Fruit fly (Drosophila melanogaster) whole organism, wandering third instar larva: ENCODE data around the gene CG43678.

Experiments
- Abd-B ChIP-seq: fragments of >200 bp; optimal IDR thresholded peaks from 2 replicates; lab custom pipeline; 2017; ENCODE audit warnings: missing biosample characterization, missing genetic modification characterization
- CG32264 ChIP-seq: fragments of 200-800 bp; sonication (Bioruptor generic); optimal IDR thresholded peaks from 2 replicates; lab custom pipeline; 2016; ENCODE audit warnings: missing biosample characterization, missing genetic modification characterization
- CG9705 ChIP-seq: fragments of 200-800 bp; sonication (Bioruptor generic); optimal IDR thresholded peaks from 2 replicates; lab custom pipeline; 2018; ENCODE audit warnings: missing biosample characterization, mild to moderate bottlenecking, missing genetic modification characterization
- CrebA ChIP-seq: fragments of 200-800 bp; sonication (Bioruptor generic); optimal IDR thresholded peaks from 2 replicates; lab custom pipeline; 2016; ENCODE audit warnings: missing biosample characterization, mild to moderate bottlenecking, missing genetic modification characterization, borderline replicate concordance
- Dfd ChIP-seq: fragments of >200 bp; optimal IDR thresholded peaks from 2 replicates; lab custom pipeline; 2017; ENCODE audit warnings: missing biosample characterization, missing genetic modification characterization
- Dif ChIP-seq: fragments of 200-275, 200-300 bp; sonication (Bioruptor generic); optimal IDR thresholded peaks from 2 replicates; lab custom pipeline; 2018; ENCODE audit warnings: missing biosample characterization, missing genetic modification characterization; ENCODE audit not compliant: partially characterized antibody
- GATAd ChIP-seq: sonication (Bioruptor generic); optimal IDR thresholded peaks from 2 replicates; lab custom pipeline; 2016; ENCODE audit warnings: missing biosample characterization, missing genetic modification characterization
- HLH106 ChIP-seq: fragments of 200-800 bp; optimal IDR thresholded peaks from 3 replicates; lab custom pipeline; 2019; ENCODE audit warnings: missing biosample characterization, mild to moderate bottlenecking, missing genetic modification characterization, moderate library complexity
- Hnf4 ChIP-seq: fragments of 200-800 bp; sonication (Bioruptor generic); optimal IDR thresholded peaks from 2 replicates; lab custom pipeline; 2016; ENCODE audit warnings: missing biosample characterization, mild to moderate bottlenecking, missing genetic modification characterization
- Hr78 ChIP-seq: fragments of >200 bp; optimal IDR thresholded peaks from 2 replicates; lab custom pipeline; 2017; ENCODE audit warnings: missing biosample characterization, missing genetic modification characterization
- Hr83 ChIP-seq: fragments of 200-300 bp; sonication (Bioruptor generic); optimal IDR thresholded peaks from 2 replicates; lab custom pipeline; 2016; ENCODE audit warnings: missing biosample characterization, mild to moderate bottlenecking, missing genetic modification characterization, moderate library complexity; ENCODE audit not compliant: poor library complexity, severe bottlenecking
- Jra ChIP-seq: sonication (Bioruptor generic); optimal IDR thresholded peaks from 2 replicates; lab custom pipeline; 2016; ENCODE audit warnings: missing biosample characterization, missing genetic modification characterization
- Mio ChIP-seq: sonication (Bioruptor generic); optimal IDR thresholded peaks from 2 replicates; lab custom pipeline; 2016; ENCODE audit warnings: missing biosample characterization, missing genetic modification characterization
- Myc ChIP-seq: fragments of >200 bp; optimal IDR thresholded peaks from 2 replicates; lab custom pipeline; 2017
- N ChIP-seq: fragments of >200 bp; optimal IDR thresholded peaks from 2 replicates; lab custom pipeline; 2018; ENCODE audit warnings: missing biosample characterization, missing external identifiers, missing genetic modification characterization
- OdsH ChIP-seq: fragments of 200-800 bp; sonication (Bioruptor generic); optimal IDR thresholded peaks from 2 replicates; lab custom pipeline; 2016; ENCODE audit warnings: missing biosample characterization, mild to moderate bottlenecking, missing genetic modification characterization
- Rel ChIP-seq, 2 experiments: fragments of 200-800 bp; sonication (Bioruptor generic) in 1 of 2; optimal IDR thresholded peaks; 2 replicates in 1 of 2; 3 replicates in 1 of 2; lab custom pipeline; 2016 to 2019; ENCODE audit warnings: mild to moderate bottlenecking in 2 of 2, missing biosample characterization in 2 of 2, missing genetic modification characterization in 2 of 2, moderate library complexity in 1 of 2
- Sp1 ChIP-seq: fragments of 200-800 bp; sonication (Bioruptor generic); optimal IDR thresholded peaks from 3 replicates; lab custom pipeline; 2019; ENCODE audit warnings: missing biosample characterization, mild to moderate bottlenecking, missing genetic modification characterization, moderate library complexity
- Vsx2 ChIP-seq: fragments of 200-300, 225-300 bp; sonication (Bioruptor generic); optimal IDR thresholded peaks from 2 replicates; lab custom pipeline; 2018; ENCODE audit warnings: missing biosample characterization, missing genetic modification characterization; ENCODE audit not compliant: partially characterized antibody
- br ChIP-seq: fragments of 200-800 bp; sonication (Bioruptor generic); optimal IDR thresholded peaks from 2 replicates; lab custom pipeline; 2016; ENCODE audit warnings: missing biosample characterization, missing genetic modification characterization
- brk ChIP-seq: fragments of 200-800 bp; sonication (Bioruptor generic); optimal IDR thresholded peaks from 2 replicates; lab custom pipeline; 2016; ENCODE audit warnings: missing biosample characterization, mild to moderate bottlenecking, missing genetic modification characterization
- dl ChIP-seq, 2 experiments: fragments of 175-275, 200-275 bp in 1 of 2; fragments of 200-275 bp in 1 of 2; sonication (Bioruptor generic); optimal IDR thresholded peaks; lab custom pipeline; 2018; ENCODE audit warnings: mild to moderate bottlenecking in 2 of 2, missing biosample characterization in 2 of 2, missing genetic modification characterization in 2 of 2, moderate library complexity in 2 of 2; ENCODE audit not compliant: partially characterized antibody in 2 of 2, insufficient read depth in 1 of 2
- dmrt93B ChIP-seq: fragments of 200-800 bp; sonication (Bioruptor generic); optimal IDR thresholded peaks from 2 replicates; lab custom pipeline; 2018; ENCODE audit warnings: missing biosample characterization, mild to moderate bottlenecking, missing genetic modification characterization
- dsf ChIP-seq: sonication (Bioruptor generic); optimal IDR thresholded peaks from 2 replicates; lab custom pipeline; 2016; ENCODE audit warnings: missing biosample characterization, missing genetic modification characterization, borderline replicate concordance
- ey ChIP-seq: fragments of 200-800 bp; sonication (Bioruptor generic); optimal IDR thresholded peaks from 2 replicates; lab custom pipeline; 2016; ENCODE audit warnings: missing biosample characterization, missing genetic modification characterization
- foxo ChIP-seq, 2 experiments: fragments of 200-800 bp; sonication (Bioruptor generic); optimal IDR thresholded peaks; 2 replicates in 1 of 2; 3 replicates in 1 of 2; lab custom pipeline; 2016 to 2017; ENCODE audit warnings: missing biosample characterization in 2 of 2, missing genetic modification characterization in 2 of 2
- fru ChIP-seq: fragments of 200-800 bp; sonication (Bioruptor generic); optimal IDR thresholded peaks from 3 replicates; lab custom pipeline; 2016; ENCODE audit warnings: missing biosample characterization, mild to moderate bottlenecking, missing genetic modification characterization
- h ChIP-seq: fragments of 200-800 bp; sonication (Bioruptor generic); optimal IDR thresholded peaks from 3 replicates; lab custom pipeline; 2016; ENCODE audit warnings: missing biosample characterization, mild to moderate bottlenecking, missing genetic modification characterization
- jim ChIP-seq: fragments of 175-275, 200-325 bp; sonication (Bioruptor generic); optimal IDR thresholded peaks from 2 replicates; lab custom pipeline; 2016; ENCODE audit warnings: missing biosample characterization, mild to moderate bottlenecking, missing genetic modification characterization
- lola ChIP-seq: fragments of >200 bp; optimal IDR thresholded peaks from 2 replicates; lab custom pipeline; 2017; ENCODE audit warnings: missing biosample characterization, missing genetic modification characterization
- pan ChIP-seq: fragments of >200 bp; optimal IDR thresholded peaks from 2 replicates; lab custom pipeline; 2017
- psq ChIP-seq: fragments of 200-800 bp; sonication (Bioruptor generic); optimal IDR thresholded peaks from 3 replicates; lab custom pipeline; 2017; ENCODE audit warnings: missing biosample characterization, mild to moderate bottlenecking, missing genetic modification characterization, moderate library complexity
- rgr ChIP-seq: fragments of 200-800 bp; sonication (Bioruptor generic); optimal IDR thresholded peaks from 3 replicates; lab custom pipeline; 2016; ENCODE audit warnings: missing biosample characterization, mild to moderate bottlenecking, missing genetic modification characterization
- sage ChIP-seq: fragments of 200-800 bp; sonication (Bioruptor generic); optimal IDR thresholded peaks from 2 replicates; lab custom pipeline; 2016; ENCODE audit warnings: missing biosample characterization, mild to moderate bottlenecking, missing genetic modification characterization
- sv ChIP-seq: fragments of 200-800 bp; sonication (Bioruptor generic); optimal IDR thresholded peaks from 3 replicates; lab custom pipeline; 2016; ENCODE audit warnings: missing biosample characterization, missing genetic modification characterization
- tai ChIP-seq: sonication (Bioruptor generic); optimal IDR thresholded peaks from 2 replicates; lab custom pipeline; 2016; ENCODE audit warnings: missing biosample characterization, missing genetic modification characterization
- usp ChIP-seq: fragments of >200 bp; optimal IDR thresholded peaks from 2 replicates; lab custom pipeline; 2017; ENCODE audit warnings: missing biosample characterization, missing genetic modification characterization
- woc ChIP-seq: sonication (Bioruptor generic); optimal IDR thresholded peaks from 2 replicates; lab custom pipeline; 2016; ENCODE audit warnings: missing biosample characterization, mild to moderate bottlenecking, missing genetic modification characterization

The CG43678 gene

dm6 chr3L:15005774-15006173, 43.5 kb downstream of the CG43678 start:
- peak; percentile 2 for TF ChIP-seq Sp1 (GFP tag; lab: Kevin White, UChicago)
- no peak for TF ChIP-seq CrebA
- peak in 1 of 2 experiments; percentile 4 for TF ChIP-seq foxo (GFP tag; optimal IDR thresholded peaks at IDR 0.05; lab: Kevin White, UChicago)
- TF ChIP-seq h (GFP tag; lab: Kevin White, UChicago), result peak; percentile 16

- TF ChIP-seq pan (no peak), usp (GFP tag; lab: Kevin White, UChicago) (no peak), Dif (GFP tag; lab: Kevin White, UChicago) (no peak), Jra (GFP tag; lab: Kevin White, UChicago) (no peak), sage (GFP tag; lab: Kevin White, UChicago) (no peak), Hr83 (no peak), fru (GFP tag; lab: Kevin White, UChicago) (peak; percentile 51), Hnf4 (GFP tag; lab: Kevin White, UChicago) (peak; percentile 42), tai (no peak), Myc (lab: Kevin White, UChicago) (no peak), woc (GFP tag; lab: Kevin White, UChicago) (no peak), OdsH (peak; percentile 59), lola (GFP tag; lab: Kevin White, UChicago) (no peak), dsf (GFP tag; lab: Kevin White, UChicago) (no peak), Hr78 (GFP tag; lab: Kevin White, UChicago) (no peak), Rel (GFP tag; optimal IDR thresholded peaks at IDR 0.05; lab: Kevin White, UChicago) (no peak), Rel (tag; optimal IDR thresholded peaks at IDR 0.05; lab: Kevin White, UChicago) (no peak), Abd-B (GFP tag; lab: Kevin White, UChicago) (no peak), Vsx2 (GFP tag; lab: Kevin White, UChicago) (no peak), ey (GFP tag; lab: Kevin White, UChicago) (peak; percentile 55), CG9705 (GFP tag; lab: Kevin White, UChicago) (no peak), dl (GFP tag; optimal IDR thresholded peaks at IDR 0.05; lab: Kevin White, UChicago; ENCODE audit: insufficient read depth in 1 of 2, partially characterized antibody in 2 of 2) (no peak), brk (GFP tag; lab: Kevin White, UChicago) (peak; percentile 9), Dfd (GFP tag; lab: Kevin White, UChicago) (no peak), rgr (GFP tag; lab: Kevin White, UChicago) (peak; percentile 51), jim (GFP tag; lab: Kevin White, UChicago) (no peak), sv (no peak), psq (peak; percentile 18), foxo (GFP tag; optimal IDR thresholded peaks at IDR 0.05; lab: Kevin White, UChicago) (peak in 1 of 2 experiments; percentile 50), Sp1 (GFP tag; lab: Kevin White, UChicago) (no peak), CrebA (no peak), h (GFP tag; lab: Kevin White, UChicago) (peak; percentile 70), HLH106 (tag; lab: Kevin White, UChicago) (peak; percentile 34), dmrt93B (no peak), CG32264 (GFP tag; lab: Kevin White, UChicago) (no peak), Mio (GFP tag; lab: Kevin White, UChicago) (no peak), br (GFP tag; lab: Kevin White, UChicago) (peak; percentile 39), N (GFP tag; lab: Kevin White, UChicago) (no peak), GATAd (GFP tag; lab: Kevin White, UChicago) (no peak)
Measured at dm6 chr3L:15005085-15005484, 44.2 kb downstream of the CG43678 start.
